Worm (Caenorhabditis elegans): ENCODE measurements around the gene otpl-1.
"Not testable (repeated sequence)": the region's sequence is repeated elsewhere in the genome, so short reads cannot be mapped to it uniquely, and the experiment has no call there.

DNA sequence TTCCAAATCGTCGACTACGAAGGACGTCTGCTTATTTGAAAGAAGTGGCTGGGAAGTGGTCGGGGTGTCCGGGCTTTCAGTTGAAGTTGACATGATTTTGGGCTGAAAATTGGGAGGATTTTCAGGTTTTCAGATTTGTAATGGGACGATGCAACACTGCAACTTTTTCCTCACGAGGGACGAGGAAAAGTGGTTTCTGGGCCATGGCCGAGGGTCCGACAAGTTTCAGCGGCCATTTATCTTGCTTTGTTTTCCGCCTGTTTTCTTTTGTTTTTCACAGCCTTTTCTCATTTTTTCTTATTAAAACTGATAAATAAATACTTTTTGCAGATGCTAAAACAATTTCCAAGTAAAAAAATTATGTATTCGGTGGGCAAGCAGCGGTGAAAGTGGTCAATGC is 14.0 kb downstream of the otpl-1 start, which contains the start of gene blos-7:
- not testable (repeated sequence) for TF ChIP-seq ama-1 (optimal IDR thresholded peaks at IDR 0.05); ceh-36 (tag; optimal IDR thresholded peaks at IDR 0.05); ceh-13 (GFP tag; optimal IDR thresholded peaks at IDR 0.05); hmbx-1 (tag; optimal IDR thresholded peaks at IDR 0.05); scrt-1 (GFP tag; IDR thresholded peaks at IDR 0.05); ets-7 (tag; optimal IDR thresholded peaks at IDR 0.05)
